Worm (Caenorhabditis elegans) whole organism, L3 larva: ENCODE data around the gene dpy-28.

Experiments used
- R02D3.7 ChIP-seq: fragments of 150-350 bp; optimal IDR thresholded peaks from 2 replicates; lab custom pipeline; 2014; ENCODE audit warnings: missing biosample characterization, missing genetic modification characterization
- ZK546.5 ChIP-seq: sonication (generic microtip); optimal IDR thresholded peaks from 2 replicates; lab custom pipeline; 2017; ENCODE audit warnings: missing biosample characterization, missing genetic modification characterization
- ama-1 ChIP-seq: fragments of 150-350 bp; optimal IDR thresholded peaks from 2 replicates; lab custom pipeline; 2018
- ceh-16 ChIP-seq: sonication (generic microtip); optimal IDR thresholded peaks from 2 replicates; lab custom pipeline; 2017; ENCODE audit warnings: missing biosample characterization, missing genetic modification characterization
- ceh-28 ChIP-seq: fragments of 150-350 bp; optimal IDR thresholded peaks from 2 replicates; lab custom pipeline; 2014; ENCODE audit warnings: missing biosample characterization, missing genetic modification reagents, missing genetic modification characterization
- ceh-82 ChIP-seq: fragments of 150-350 bp; optimal IDR thresholded peaks from 2 replicates; lab custom pipeline; 2014; ENCODE audit warnings: missing biosample characterization, missing genetic modification characterization
- ceh-9 ChIP-seq: sonication (generic microtip); optimal IDR thresholded peaks from 2 replicates; lab custom pipeline; 2018; ENCODE audit warnings: missing biosample characterization, missing genetic modification characterization
- daf-12 ChIP-seq: fragments of 150-350 bp; optimal IDR thresholded peaks from 2 replicates; lab custom pipeline; 2014; ENCODE audit warnings: missing biosample characterization, missing genetic modification reagents, missing genetic modification characterization
- egl-27 ChIP-seq: sonication (generic microtip); optimal IDR thresholded peaks from 4 replicates; lab custom pipeline; 2017; ENCODE audit warnings: missing biosample characterization, missing genetic modification reagents, missing genetic modification characterization
- egl-5 ChIP-seq: fragments of 150-350 bp; optimal IDR thresholded peaks from 2 replicates; lab custom pipeline; 2017; ENCODE audit warnings: missing biosample characterization, missing genetic modification reagents, missing genetic modification characterization, inconsistent platforms
- elt-1 ChIP-seq: fragments of 150-350 bp; optimal IDR thresholded peaks from 2 replicates; lab custom pipeline; 2014; ENCODE audit warnings: missing biosample characterization, missing genetic modification characterization
- elt-2 ChIP-seq: sonication (generic microtip); optimal IDR thresholded peaks from 2 replicates; lab custom pipeline; 2016; ENCODE audit warnings: missing genetic modification reagents, mild to moderate bottlenecking, missing genetic modification characterization, missing compliant biosample characterization
- elt-3 ChIP-seq, 3 experiments: fragments of 150-350 bp in 1 of 3; sonication (generic microtip) in 2 of 3; optimal IDR thresholded peaks; 2 replicates in 2 of 3; 4 replicates in 1 of 3; lab custom pipeline; 2014 to 2017; ENCODE audit warnings: missing biosample characterization in 3 of 3, missing genetic modification characterization in 3 of 3
- eor-1 ChIP-seq, 2 experiments: fragments of 150-350 bp; optimal IDR thresholded peaks; 2 replicates each; lab custom pipeline; 2014 to 2018; ENCODE audit warnings: missing biosample characterization in 2 of 2, missing genetic modification characterization in 2 of 2
- fkh-10 ChIP-seq: sonication (generic microtip); optimal IDR thresholded peaks from 2 replicates; lab custom pipeline; 2017; ENCODE audit warnings: missing biosample characterization, missing genetic modification reagents, missing genetic modification characterization
- fkh-2 ChIP-seq: fragments of 150-350 bp; optimal IDR thresholded peaks from 2 replicates; lab custom pipeline; 2014; ENCODE audit warnings: missing biosample characterization, missing genetic modification reagents, missing genetic modification characterization
- fos-1 ChIP-seq: fragments of 150-350 bp; optimal IDR thresholded peaks from 2 replicates; lab custom pipeline; 2014; ENCODE audit warnings: missing biosample characterization, missing genetic modification characterization
- hmg-11 ChIP-seq: sonication (generic microtip); optimal IDR thresholded peaks from 2 replicates; lab custom pipeline; 2016; ENCODE audit warnings: missing genetic modification characterization, missing compliant biosample characterization
- jun-1 ChIP-seq: fragments of 150-350 bp; optimal IDR thresholded peaks from 2 replicates; lab custom pipeline; 2014; ENCODE audit warnings: missing biosample characterization, missing genetic modification reagents, missing genetic modification characterization
- lin-15B ChIP-seq: fragments of 150-350 bp; optimal IDR thresholded peaks from 2 replicates; lab custom pipeline; 2014; ENCODE audit warnings: missing biosample characterization, missing genetic modification characterization
- lin-39 ChIP-seq: fragments of 150-350 bp; optimal IDR thresholded peaks from 2 replicates; lab custom pipeline; 2018; ENCODE audit warnings: missing biosample characterization, missing genetic modification reagents, missing genetic modification characterization
- lsy-12 ChIP-seq: sonication (generic microtip); optimal IDR thresholded peaks from 2 replicates; lab custom pipeline; 2016; ENCODE audit warnings: mild to moderate bottlenecking, missing genetic modification characterization, missing compliant biosample characterization
- mdl-1 ChIP-seq: fragments of 150-350 bp; optimal IDR thresholded peaks from 2 replicates; lab custom pipeline; 2014; ENCODE audit warnings: missing biosample characterization, missing genetic modification characterization
- mml-1 ChIP-seq: fragments of 150-350 bp; sonication (generic microtip); optimal IDR thresholded peaks from 3 replicates; lab custom pipeline; 2014; ENCODE audit warnings: missing biosample characterization, missing genetic modification characterization
- nfya-1 ChIP-seq: sonication (generic microtip); optimal IDR thresholded peaks from 2 replicates; lab custom pipeline; 2017; ENCODE audit warnings: missing genetic modification characterization, mild to moderate bottlenecking, missing compliant biosample characterization, antibody characterized with exemption, moderate library complexity; ENCODE audit not compliant: insufficient read depth
- nhr-11 ChIP-seq: fragments of 150-350 bp; optimal IDR thresholded peaks from 2 replicates; lab custom pipeline; 2014; ENCODE audit warnings: missing biosample characterization, missing genetic modification characterization
- nhr-12 ChIP-seq: fragments of 150-350 bp; optimal IDR thresholded peaks from 2 replicates; lab custom pipeline; 2014; ENCODE audit warnings: missing biosample characterization, missing genetic modification characterization
- nhr-23 ChIP-seq: fragments of 150-350 bp; optimal IDR thresholded peaks from 2 replicates; lab custom pipeline; 2014; ENCODE audit warnings: missing biosample characterization, missing genetic modification reagents, missing genetic modification characterization
- nhr-237 ChIP-seq: fragments of 150-350 bp; optimal IDR thresholded peaks from 2 replicates; lab custom pipeline; 2014; ENCODE audit warnings: missing biosample characterization, missing genetic modification characterization
- nhr-25 ChIP-seq: sonication (generic microtip); optimal IDR thresholded peaks from 2 replicates; lab custom pipeline; 2017; ENCODE audit warnings: missing biosample characterization, missing genetic modification characterization
- nhr-28 ChIP-seq: fragments of 150-350 bp; optimal IDR thresholded peaks from 2 replicates; lab custom pipeline; 2014; ENCODE audit warnings: missing biosample characterization, missing genetic modification characterization
- nhr-43 ChIP-seq: sonication (generic microtip); optimal IDR thresholded peaks from 2 replicates; lab custom pipeline; 2016; ENCODE audit warnings: mild to moderate bottlenecking, missing genetic modification characterization, missing compliant biosample characterization; ENCODE audit not compliant: poor library complexity, severe bottlenecking
- nhr-67 ChIP-seq: fragments of 150-350 bp; optimal IDR thresholded peaks from 2 replicates; lab custom pipeline; 2014; ENCODE audit warnings: missing biosample characterization, missing genetic modification characterization
- nhr-76 ChIP-seq: fragments of 150-350 bp; sonication (generic microtip); optimal IDR thresholded peaks from 5 replicates; lab custom pipeline; 2014; ENCODE audit warnings: missing biosample characterization, missing genetic modification characterization
- nhr-77 ChIP-seq: fragments of 150-350 bp; optimal IDR thresholded peaks from 2 replicates; lab custom pipeline; 2014; ENCODE audit warnings: missing biosample characterization, missing genetic modification characterization
- pha-4 ChIP-seq: fragments of 150-350 bp; optimal IDR thresholded peaks from 2 replicates; lab custom pipeline; 2014; ENCODE audit warnings: missing biosample characterization, missing genetic modification reagents, missing genetic modification characterization
- pqm-1 ChIP-seq: fragments of 150-350 bp; optimal IDR thresholded peaks from 2 replicates; lab custom pipeline; 2017; ENCODE audit warnings: missing biosample characterization, missing genetic modification characterization, inconsistent platforms
- sea-2 ChIP-seq: fragments of 150-350 bp; sonication (generic microtip); optimal IDR thresholded peaks from 4 replicates; lab custom pipeline; 2014; ENCODE audit warnings: missing biosample characterization, missing genetic modification reagents, missing genetic modification characterization
- skn-1 ChIP-seq: fragments of 150-350 bp; optimal IDR thresholded peaks from 2 replicates; lab custom pipeline; 2014; ENCODE audit warnings: missing biosample characterization, missing genetic modification characterization
- snpc-4 ChIP-seq: fragments of 150-350 bp; optimal IDR thresholded peaks from 2 replicates; lab custom pipeline; 2014; ENCODE audit warnings: missing biosample characterization, missing genetic modification characterization
- tbx-2 ChIP-seq: sonication (generic microtip); optimal IDR thresholded peaks from 2 replicates; lab custom pipeline; 2016; ENCODE audit warnings: mild to moderate bottlenecking, missing genetic modification characterization, missing compliant biosample characterization
- unc-39 ChIP-seq: sonication (generic microtip); optimal IDR thresholded peaks from 4 replicates; lab custom pipeline; 2017; ENCODE audit warnings: missing biosample characterization, missing genetic modification characterization
- unc-62 ChIP-seq: fragments of 150-350 bp; sonication (generic microtip); optimal IDR thresholded peaks from 4 replicates; lab custom pipeline; 2014; ENCODE audit warnings: missing biosample characterization, missing genetic modification reagents, missing genetic modification characterization
- zag-1 ChIP-seq: fragments of 150-350 bp; optimal IDR thresholded peaks from 2 replicates; lab custom pipeline; 2014; ENCODE audit warnings: missing biosample characterization, missing genetic modification characterization
- ztf-11 ChIP-seq: fragments of 150-350 bp; optimal IDR thresholded peaks from 2 replicates; lab custom pipeline; 2014; ENCODE audit warnings: missing biosample characterization, missing genetic modification characterization
- ztf-4 ChIP-seq: fragments of 150-350 bp; optimal IDR thresholded peaks from 2 replicates; lab custom pipeline; 2014; ENCODE audit warnings: missing biosample characterization, missing genetic modification characterization

The dpy-28 gene

ce11 chrIII:10758422-10758821, 4.5 kb upstream of the dpy-28 start, which contains the start of gene K01G5.10:
TSS of gene K01G5.10 (minus strand) at chrIII:10758522.
- TF ChIP-seq ztf-11 (tag; lab: Kevin White, UChicago) (no peak), elt-2 (tag; lab: Kevin White, UChicago) (no peak), ceh-16 (tag; lab: Kevin White, UChicago) (no peak), ceh-28 (tag; lab: Kevin White, UChicago) (no peak), ZK546.5 (no peak), pha-4 (no peak), nhr-43 (tag; lab: Kevin White, UChicago) (no peak), fos-1 (tag; lab: Kevin White, UChicago) (no peak), nhr-23 (tag; lab: Kevin White, UChicago) (no peak), nhr-28 (tag; lab: Kevin White, UChicago) (no peak), zag-1 (tag; lab: Kevin White, UChicago) (no peak), snpc-4 (tag; lab: Kevin White, UChicago) (no peak), elt-1 (tag; lab: Kevin White, UChicago) (no peak), jun-1 (tag; lab: Kevin White, UChicago) (no peak), nhr-11 (no peak), fkh-2 (tag; lab: Kevin White, UChicago) (no peak)

- TF ChIP-seq fkh-10 (GFP tag; lab: Kevin White, UChicago) (peak; percentile 100), lin-39 (tag; lab: Kevin White, UChicago) (peak; percentile 100), nfya-1 (tag; lab: Kevin White, UChicago) (peak; percentile 99), egl-27 (tag; lab: Kevin White, UChicago) (peak; percentile 97), lsy-12 (tag; lab: Kevin White, UChicago) (peak; percentile 100), zag-1 (tag; lab: Kevin White, UChicago) (peak; percentile 90), nhr-76 (tag; lab: Kevin White, UChicago) (peak; percentile 94), elt-2 (tag; lab: Kevin White, UChicago) (peak; percentile 99), eor-1 (tag; optimal IDR thresholded peaks at IDR 0.05; lab: Kevin White, UChicago) (peak in 1 of 2 experiments; percentile 50), ZK546.5 (peak; percentile 73), daf-12 (tag; lab: Kevin White, UChicago) (peak; percentile 83), jun-1 (tag; lab: Kevin White, UChicago) (peak; percentile 100), nhr-23 (tag; lab: Kevin White, UChicago) (peak; percentile 100), tbx-2 (tag; lab: Kevin White, UChicago) (peak; percentile 97), ceh-16 (tag; lab: Kevin White, UChicago) (peak; percentile 77), nhr-28 (tag; lab: Kevin White, UChicago) (peak; percentile 88), mdl-1 (tag; lab: Kevin White, UChicago) (peak; percentile 99), unc-39 (tag; lab: Kevin White, UChicago) (peak; percentile 64), ama-1 (lab: Kevin White, UChicago) (peak; percentile 85), elt-1 (tag; lab: Kevin White, UChicago) (peak; percentile 94), skn-1 (peak; percentile 98), lin-15B (tag; lab: Kevin White, UChicago) (peak; percentile 100), hmg-11 (tag; lab: Kevin White, UChicago) (peak; percentile 100), mml-1 (tag; lab: Kevin White, UChicago) (peak; percentile 53), unc-62 (GFP tag; lab: Kevin White, UChicago) (peak; percentile 100), nhr-25 (tag; lab: Kevin White, UChicago) (peak; percentile 100), pqm-1 (tag; lab: Kevin White, UChicago) (peak; percentile 97), pha-4 (peak; percentile 100), ztf-11 (tag; lab: Kevin White, UChicago) (peak; percentile 76), sea-2 (peak; percentile 96), ceh-28 (tag; lab: Kevin White, UChicago) (peak; percentile 99), ceh-9 (tag; lab: Kevin White, UChicago) (no peak), fkh-2 (tag; lab: Kevin White, UChicago) (peak; percentile 94), nhr-237 (tag; lab: Kevin White, UChicago) (no peak), egl-5 (tag; lab: Kevin White, UChicago) (peak; percentile 98), elt-3 (tag; optimal IDR thresholded peaks at IDR 0.05; lab: Kevin White, UChicago) (peak; percentile 97 to 100 (median 97)), snpc-4 (tag; lab: Kevin White, UChicago) (peak; percentile 97), ceh-82 (peak; percentile 99), R02D3.7 (peak; percentile 98), nhr-77 (tag; lab: Kevin White, UChicago) (peak; percentile 96), ztf-4 (tag; lab: Kevin White, UChicago) (peak; percentile 96), nhr-11 (peak; percentile 100), nhr-12 (no peak), nhr-43 (tag; lab: Kevin White, UChicago) (peak; percentile 99), nhr-67 (tag; lab: Kevin White, UChicago) (peak; percentile 54), fos-1 (tag; lab: Kevin White, UChicago) (peak; percentile 99)
Observed at ce11 chrIII:10759050-10760023, 3.6 kb upstream of the dpy-28 start, which contains the start of gene tasp-1. TSS of gene tasp-1 (plus strand) at chrIII:10759307.
